Worm (Caenorhabditis elegans): Measurements from ENCODE around the gene lis-1.

lis-1 gene

DNA sequence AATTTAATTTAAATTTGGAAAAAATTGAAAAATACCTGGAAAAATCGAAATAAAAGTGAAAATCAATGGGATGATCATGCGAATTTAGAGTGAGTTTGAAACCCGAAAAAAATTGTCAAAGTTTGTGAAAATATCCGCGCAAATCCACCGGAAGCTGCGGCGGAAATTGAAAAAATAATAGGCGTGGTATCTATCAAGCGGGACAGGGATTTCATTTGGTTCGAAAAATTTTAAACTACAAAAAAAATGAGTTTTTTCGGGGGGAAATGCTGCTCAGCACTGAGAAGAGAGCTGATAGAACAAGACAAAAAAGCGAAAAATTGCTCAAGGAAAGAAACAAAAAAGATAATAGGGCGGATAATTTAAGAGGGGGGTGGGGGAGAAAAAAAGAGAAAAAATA is 5.5 kb downstream of the lis-1 start, which contains the start of gene T03F6.9:
TSS of gene T03F6.9 (minus strand) at position 101 of the 400 bp plus-strand sequence.
- no peak for TF ChIP-seq lin-15B (tag; optimal IDR thresholded peaks at IDR 0.05)
- no peak for TF ChIP-seq mml-1 (tag; optimal IDR thresholded peaks at IDR 0.05)
- no peak for TF ChIP-seq egl-5 (tag; optimal IDR thresholded peaks at IDR 0.05)
- TF ChIP-seq R02D3.7 (tag; optimal IDR thresholded peaks at IDR 0.05), result no peak
- no peak for TF ChIP-seq daf-12 (tag; optimal IDR thresholded peaks at IDR 0.05)
- no peak for TF ChIP-seq egl-27 (tag; optimal IDR thresholded peaks at IDR 0.05)
- TF ChIP-seq ceh-16 (tag; optimal IDR thresholded peaks at IDR 0.05), result no peak
- TF ChIP-seq eor-1 (tag; optimal IDR thresholded peaks at IDR 0.05), result no peak
- TF ChIP-seq hmg-11 (tag; optimal IDR thresholded peaks at IDR 0.05), result no peak
- TF ChIP-seq tbx-2 (tag; optimal IDR thresholded peaks at IDR 0.05), result no peak
- TF ChIP-seq ama-1 (optimal IDR thresholded peaks at IDR 0.05), result no peak
- no peak for TF ChIP-seq ceh-82 (tag; optimal IDR thresholded peaks at IDR 0.05)
- TF ChIP-seq skn-1 (tag; optimal IDR thresholded peaks at IDR 0.05), result no peak
- TF ChIP-seq jun-1 (tag; optimal IDR thresholded peaks at IDR 0.05), result no peak

DNA sequence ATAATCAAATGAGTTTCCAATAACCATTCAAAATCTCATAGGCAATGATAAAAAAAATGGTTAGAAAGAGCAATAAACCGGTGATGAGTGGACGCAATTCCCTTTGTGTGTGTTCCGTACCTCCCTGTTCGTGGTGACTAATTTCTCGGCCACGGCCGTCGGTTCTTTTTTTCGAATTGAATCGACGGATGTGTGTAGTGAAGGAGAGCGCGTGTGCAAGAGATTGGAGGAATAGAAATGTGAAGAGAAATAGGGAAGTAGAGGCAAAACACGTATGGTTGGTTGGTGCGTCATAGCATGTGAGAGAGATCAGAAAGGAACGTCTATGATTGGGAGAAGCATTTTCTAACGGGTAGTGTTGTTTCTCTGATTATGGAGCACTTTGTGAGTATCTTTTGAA is 16.7 kb downstream of the lis-1 start:
- TF ChIP-seq ceh-9 (tag; optimal IDR thresholded peaks at IDR 0.05), result no peak
- TF ChIP-seq nfya-1 (tag; optimal IDR thresholded peaks at IDR 0.05; ENCODE audit: insufficient read depth), result peak; percentile 86
- no peak for TF ChIP-seq nhr-76 (tag; optimal IDR thresholded peaks at IDR 0.05)
- TF ChIP-seq pqm-1 (tag; optimal IDR thresholded peaks at IDR 0.05), result peak; percentile 9
- TF ChIP-seq jun-1 (tag; optimal IDR thresholded peaks at IDR 0.05), result peak; percentile 32
- TF ChIP-seq lin-39 (tag; optimal IDR thresholded peaks at IDR 0.05), result peak; percentile 55
- TF ChIP-seq nhr-28 (tag; optimal IDR thresholded peaks at IDR 0.05), result no peak
- TF ChIP-seq hmg-11 (tag; optimal IDR thresholded peaks at IDR 0.05), result peak; percentile 81
- peak; percentile 70 for TF ChIP-seq lin-15B (tag; optimal IDR thresholded peaks at IDR 0.05)
- peak; percentile 76 for TF ChIP-seq pha-4 (tag; optimal IDR thresholded peaks at IDR 0.05)
- TF ChIP-seq nhr-25 (tag; optimal IDR thresholded peaks at IDR 0.05), result peak; percentile 26

DNA sequence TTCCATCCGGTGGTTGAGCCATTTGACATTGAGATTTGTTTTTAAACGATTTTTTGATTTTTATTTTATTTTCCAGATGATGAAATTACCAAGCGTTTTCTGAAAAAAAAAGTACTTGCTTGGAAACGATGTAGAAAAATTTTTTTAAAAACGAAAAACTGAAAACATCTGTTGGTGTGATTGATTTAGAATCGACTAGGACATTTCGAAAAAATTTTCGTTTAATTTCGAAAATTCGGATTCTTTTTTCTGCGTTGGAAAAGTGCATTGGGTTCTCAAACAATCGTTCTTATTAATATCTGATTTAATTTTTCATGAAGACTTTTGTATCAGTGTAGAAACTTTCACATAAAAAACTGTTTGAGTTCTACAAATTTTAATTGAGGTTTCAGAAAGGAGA is 17.3 kb downstream of the lis-1 start, which contains the start of gene F53A2.9:
TSS of gene F53A2.9 (minus strand) at position 101 of the 400 bp plus-strand sequence.
- TF ChIP-seq aly-2 (tag; optimal IDR thresholded peaks at IDR 0.05) (no peak), jun-1 (tag; optimal IDR thresholded peaks at IDR 0.05) (no peak), lin-39 (tag; optimal IDR thresholded peaks at IDR 0.05) (no peak), tbx-2 (tag; optimal IDR thresholded peaks at IDR 0.05) (no peak), fkh-2 (tag; optimal IDR thresholded peaks at IDR 0.05) (no peak), hmg-11 (tag; optimal IDR thresholded peaks at IDR 0.05) (no peak), elt-1 (tag; optimal IDR thresholded peaks at IDR 0.05) (no peak), pqm-1 (tag; optimal IDR thresholded peaks at IDR 0.05) (no peak), lsy-12 (tag; optimal IDR thresholded peaks at IDR 0.05) (no peak), unc-39 (tag; optimal IDR thresholded peaks at IDR 0.05) (no peak), fkh-10 (GFP tag; optimal IDR thresholded peaks at IDR 0.05) (no peak), lin-15B (tag; optimal IDR thresholded peaks at IDR 0.05) (no peak), nhr-43 (tag; optimal IDR thresholded peaks at IDR 0.05; ENCODE audit: poor library complexity, severe bottlenecking) (no peak), nhr-23 (tag; optimal IDR thresholded peaks at IDR 0.05) (no peak)

DNA sequence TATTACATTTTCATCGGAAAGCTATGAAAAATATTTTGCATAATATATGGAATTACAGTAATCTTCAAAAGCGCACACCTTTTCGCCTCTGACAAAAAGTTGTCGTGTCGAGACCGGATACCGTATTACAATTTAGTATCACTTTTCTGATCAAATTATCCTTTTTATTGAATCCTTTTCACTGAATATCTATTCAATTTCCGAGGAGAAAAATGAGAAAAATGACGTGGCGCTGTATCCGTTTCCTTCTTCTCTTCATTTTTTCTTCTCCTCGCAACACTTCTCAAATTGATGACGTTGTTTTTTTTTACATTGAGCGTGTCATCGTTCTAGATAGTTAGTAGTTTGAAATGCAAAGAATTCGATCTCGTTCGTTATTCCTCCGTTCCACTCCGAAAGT is 25.5 kb downstream of the lis-1 start:
- TF ChIP-seq nhr-23 (tag; optimal IDR thresholded peaks at IDR 0.05) (no peak), nhr-237 (tag; optimal IDR thresholded peaks at IDR 0.05) (no peak), fos-1 (tag; optimal IDR thresholded peaks at IDR 0.05) (no peak), skn-1 (tag; optimal IDR thresholded peaks at IDR 0.05) (no peak), ZK546.5 (tag; optimal IDR thresholded peaks at IDR 0.05) (no peak), egl-5 (tag; optimal IDR thresholded peaks at IDR 0.05) (no peak), eor-1 (tag; optimal IDR thresholded peaks at IDR 0.05) (no peak), elt-1 (tag; optimal IDR thresholded peaks at IDR 0.05) (no peak), R02D3.7 (tag; optimal IDR thresholded peaks at IDR 0.05) (no peak), pqm-1 (tag; optimal IDR thresholded peaks at IDR 0.05) (no peak), nhr-77 (tag; optimal IDR thresholded peaks at IDR 0.05) (no peak)

DNA sequence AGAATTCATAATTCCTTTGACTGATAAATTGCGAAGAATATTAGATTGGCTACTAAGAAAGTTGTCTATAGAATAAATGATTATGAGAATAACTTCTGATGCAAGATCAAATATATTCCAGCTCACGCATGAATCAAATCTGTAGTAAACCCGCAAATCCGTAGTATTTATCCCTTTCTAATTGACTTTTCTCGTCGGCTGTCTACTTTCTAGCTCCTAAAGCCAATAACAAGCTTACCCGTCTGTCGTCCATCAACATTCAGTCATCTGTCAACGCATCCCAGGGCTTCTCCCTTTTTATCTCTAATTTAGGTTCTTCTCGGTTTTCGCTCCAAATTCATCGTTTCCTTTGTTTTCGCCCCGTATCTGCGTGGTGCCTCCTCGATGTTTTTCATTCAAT is 27.6 kb downstream of the lis-1 start:
- TF ChIP-seq ZK546.5 (tag; optimal IDR thresholded peaks at IDR 0.05) (no peak), nhr-25 (tag; optimal IDR thresholded peaks at IDR 0.05) (no peak), egl-27 (tag; optimal IDR thresholded peaks at IDR 0.05) (no peak), lin-15B (tag; optimal IDR thresholded peaks at IDR 0.05) (no peak), nhr-77 (tag; optimal IDR thresholded peaks at IDR 0.05) (no peak), daf-12 (tag; optimal IDR thresholded peaks at IDR 0.05) (no peak), R02D3.7 (tag; optimal IDR thresholded peaks at IDR 0.05) (no peak), mdl-1 (tag; optimal IDR thresholded peaks at IDR 0.05) (no peak), ceh-9 (tag; optimal IDR thresholded peaks at IDR 0.05) (no peak), nhr-11 (tag; optimal IDR thresholded peaks at IDR 0.05) (no peak), skn-1 (tag; optimal IDR thresholded peaks at IDR 0.05) (no peak), elt-3 (tag; optimal IDR thresholded peaks at IDR 0.05) (no peak), zag-1 (tag; optimal IDR thresholded peaks at IDR 0.05) (no peak), lsy-12 (tag; optimal IDR thresholded peaks at IDR 0.05) (no peak), ama-1 (optimal IDR thresholded peaks at IDR 0.05) (no peak), sea-2 (GFP tag; optimal IDR thresholded peaks at IDR 0.05) (no peak), eor-1 (tag; optimal IDR thresholded peaks at IDR 0.05) (no peak), nhr-237 (tag; optimal IDR thresholded peaks at IDR 0.05) (no peak)
